Fruit fly (Drosophila melanogaster) whole organism, prepupa: ENCODE results near the gene CG42512.

Experiments
- CG11294 ChIP-seq: fragments of 200-800 bp; sonication (Bioruptor generic); IDR thresholded peaks from 2 replicates; pipeline ENCODE4 v1.3.6; 2022; ENCODE audit warnings: missing biosample characterization, missing genetic modification characterization
- CG15336 ChIP-seq: fragments of 200-800 bp; sonication (Bioruptor generic); IDR thresholded peaks from 2 replicates; pipeline ENCODE4 v1.3.6; 2022; ENCODE audit warnings: missing biosample characterization, missing genetic modification characterization
- CG1621 ChIP-seq: fragments of 200-800 bp; sonication (Bioruptor generic); optimal IDR thresholded peaks from 3 replicates; lab custom pipeline; 2018; ENCODE audit warnings: missing biosample characterization, mild to moderate bottlenecking, missing genetic modification characterization
- CG31627 ChIP-seq: fragments of 200-800 bp; sonication (Bioruptor generic); optimal IDR thresholded peaks from 3 replicates; lab custom pipeline; 2016; ENCODE audit warnings: missing biosample characterization, missing genetic modification characterization
- CG32006 ChIP-seq: fragments of 200-800 bp; sonication (Bioruptor generic); optimal IDR thresholded peaks from 3 replicates; lab custom pipeline; 2017; ENCODE audit warnings: missing biosample characterization, mild to moderate bottlenecking, missing genetic modification characterization
- CG3919 ChIP-seq: fragments of 200-800 bp; sonication (Bioruptor generic); optimal IDR thresholded peaks from 3 replicates; lab custom pipeline; 2016; ENCODE audit warnings: missing biosample characterization, missing genetic modification characterization
- CG6163 ChIP-seq: fragments of 200-800 bp; sonication (Bioruptor generic); IDR thresholded peaks from 3 replicates; pipeline ENCODE4 v1.3.6; 2022; ENCODE audit warnings: missing biosample characterization, missing genetic modification characterization
- CG8119 ChIP-seq: fragments of 200-800 bp; sonication (Bioruptor generic); IDR thresholded peaks from 3 replicates; pipeline ENCODE4 v1.3.6; 2022; ENCODE audit warnings: missing biosample characterization, missing genetic modification characterization
- CG8632 ChIP-seq: fragments of 200-800 bp; sonication (Bioruptor generic); optimal IDR thresholded peaks from 3 replicates; lab custom pipeline; 2016; ENCODE audit warnings: missing biosample characterization, missing genetic modification characterization
- CG9139 ChIP-seq: fragments of 200-800 bp; sonication (Bioruptor generic); optimal IDR thresholded peaks from 3 replicates; lab custom pipeline; 2017; ENCODE audit warnings: missing biosample characterization, mild to moderate bottlenecking, missing genetic modification characterization
- Eip75B ChIP-seq: fragments of 200-800 bp; sonication (Bioruptor generic); optimal IDR thresholded peaks from 3 replicates; lab custom pipeline; 2016; ENCODE audit warnings: missing biosample characterization, missing genetic modification characterization
- Eip78C ChIP-seq: fragments of 200-800 bp; sonication (Bioruptor generic); peaks from one replicate; lab custom pipeline; 2016; ENCODE audit warnings: missing biosample characterization, missing genetic modification characterization
- Eip93F ChIP-seq: fragments of 200-800 bp; sonication (Bioruptor generic); optimal IDR thresholded peaks from 2 replicates; lab custom pipeline; 2016; ENCODE audit warnings: missing biosample characterization, mild to moderate bottlenecking, missing genetic modification characterization
- Lpt ChIP-seq: fragments of 200-800 bp; sonication (Bioruptor generic); optimal IDR thresholded peaks from 3 replicates; lab custom pipeline; 2016; ENCODE audit warnings: missing biosample characterization, missing genetic modification characterization
- Smox ChIP-seq: fragments of 200-800 bp; sonication (Bioruptor generic); optimal IDR thresholded peaks from 3 replicates; lab custom pipeline; 2016; ENCODE audit warnings: missing biosample characterization, missing genetic modification characterization
- Sox15 ChIP-seq: fragments of 200-800 bp; sonication (Bioruptor generic); optimal IDR thresholded peaks from 3 replicates; lab custom pipeline; 2016; ENCODE audit warnings: missing biosample characterization, missing genetic modification characterization
- achi ChIP-seq: fragments of 200-800 bp; sonication (Bioruptor generic); optimal IDR thresholded peaks from 3 replicates; lab custom pipeline; 2016; ENCODE audit warnings: missing biosample characterization, missing genetic modification characterization
- acj6 ChIP-seq: fragments of 200-800 bp; sonication (Bioruptor generic); optimal IDR thresholded peaks from 3 replicates; lab custom pipeline; 2016; ENCODE audit warnings: missing biosample characterization, missing genetic modification characterization
- cyc ChIP-seq: fragments of 200-800 bp; sonication (Bioruptor generic); optimal IDR thresholded peaks from 3 replicates; lab custom pipeline; 2016; ENCODE audit warnings: missing biosample characterization, missing genetic modification characterization
- eg ChIP-seq: fragments of 200-800 bp; sonication (Bioruptor generic); IDR thresholded peaks from 3 replicates; pipeline ENCODE4 v1.3.6; 2022; ENCODE audit warnings: missing biosample characterization, missing genetic modification characterization
- fkh ChIP-seq: fragments of 200-800 bp; sonication (Bioruptor generic); optimal IDR thresholded peaks from 3 replicates; lab custom pipeline; 2017; ENCODE audit warnings: missing biosample characterization, mild to moderate bottlenecking, missing genetic modification characterization, moderate library complexity
- net ChIP-seq: fragments of 200-800 bp; sonication (Bioruptor generic); optimal IDR thresholded peaks from 3 replicates; lab custom pipeline; 2016; ENCODE audit warnings: missing biosample characterization, missing genetic modification characterization
- spab ChIP-seq: fragments of 200-800 bp; sonication (Bioruptor generic); optimal IDR thresholded peaks from 2 replicates; lab custom pipeline; 2017; ENCODE audit warnings: missing biosample characterization, mild to moderate bottlenecking, missing genetic modification characterization, missing genetic modification reagents
- ss ChIP-seq, 2 experiments: fragments of 200-800 bp; sonication (Bioruptor generic); optimal IDR thresholded peaks; 2 replicates in 1 of 2; 3 replicates in 1 of 2; lab custom pipeline; 2017 to 2018; ENCODE audit warnings: mild to moderate bottlenecking in 2 of 2, missing biosample characterization in 2 of 2, missing genetic modification characterization in 2 of 2, moderate library complexity in 1 of 2
- svp ChIP-seq: fragments of 200-800 bp; sonication (Bioruptor generic); peaks from one replicate; lab custom pipeline; 2016; ENCODE audit warnings: missing biosample characterization, missing genetic modification characterization
- vri ChIP-seq: fragments of 200-800 bp; sonication (Bioruptor generic); optimal IDR thresholded peaks from 3 replicates; lab custom pipeline; 2016; ENCODE audit warnings: missing biosample characterization, mild to moderate bottlenecking, missing genetic modification characterization

Gene CG42512

dm6 chrX:16691440-16691839, 40.3 kb downstream of the CG42512 start (continued):
- TF ChIP-seq Eip75B (peak; percentile 65), fkh (GFP tag; lab: Kevin White, UChicago) (no peak), spab (peak; percentile 34), vri (GFP tag; lab: Kevin White, UChicago) (peak; percentile 34), achi (GFP tag; lab: Kevin White, UChicago) (peak; percentile 75), CG8632 (GFP tag; lab: Kevin White, UChicago) (peak; percentile 55), Smox (GFP tag; lab: Kevin White, UChicago) (peak; percentile 61), svp (GFP tag; lab: Kevin White, UChicago) (peak; percentile 57), CG11294 (peak; percentile 76; the same call in 1 of the 2 replicates), Sox15 (GFP tag; lab: Kevin White, UChicago) (peak; percentile 59), Eip93F (GFP tag; lab: Kevin White, UChicago) (no peak), net (GFP tag; lab: Kevin White, UChicago) (peak; percentile 76), CG6163 (peak; percentile 87), acj6 (GFP tag; lab: Kevin White, UChicago) (peak; percentile 78), ss (GFP tag; optimal IDR thresholded peaks at IDR 0.05; lab: Kevin White, UChicago) (peak; percentile 13 to 44), CG3919 (peak; percentile 78), CG31627 (peak; percentile 80)

DNA sequence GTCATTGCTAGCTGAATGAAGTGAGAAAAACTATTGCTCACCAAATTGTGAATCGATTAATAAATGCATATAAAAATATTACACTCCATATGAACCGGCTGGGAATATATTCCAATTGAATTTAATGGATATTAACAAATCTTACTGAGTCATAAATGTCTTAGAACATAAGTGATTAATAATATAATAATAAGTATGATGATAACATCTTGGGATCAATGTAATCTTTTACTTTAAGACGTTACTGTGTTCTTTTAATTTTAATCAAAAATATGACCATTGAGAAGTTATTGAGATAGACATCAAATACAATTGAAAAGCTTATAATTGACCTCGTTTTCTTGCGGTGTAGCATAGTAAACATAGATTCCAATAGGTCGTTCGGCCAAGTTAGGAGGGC, 41.1 kb downstream of the CG42512 start:
- TF ChIP-seq CG9139 (GFP tag; lab: Kevin White, UChicago) (no peak), Lpt (GFP tag; lab: Kevin White, UChicago) (peak; percentile 7), CG32006 (peak; percentile 43), fkh (GFP tag; lab: Kevin White, UChicago) (peak; percentile 42), Eip78C (GFP tag; lab: Kevin White, UChicago) (peak; percentile 9), CG1621 (tag; lab: Kevin White, UChicago) (no peak)

DNA sequence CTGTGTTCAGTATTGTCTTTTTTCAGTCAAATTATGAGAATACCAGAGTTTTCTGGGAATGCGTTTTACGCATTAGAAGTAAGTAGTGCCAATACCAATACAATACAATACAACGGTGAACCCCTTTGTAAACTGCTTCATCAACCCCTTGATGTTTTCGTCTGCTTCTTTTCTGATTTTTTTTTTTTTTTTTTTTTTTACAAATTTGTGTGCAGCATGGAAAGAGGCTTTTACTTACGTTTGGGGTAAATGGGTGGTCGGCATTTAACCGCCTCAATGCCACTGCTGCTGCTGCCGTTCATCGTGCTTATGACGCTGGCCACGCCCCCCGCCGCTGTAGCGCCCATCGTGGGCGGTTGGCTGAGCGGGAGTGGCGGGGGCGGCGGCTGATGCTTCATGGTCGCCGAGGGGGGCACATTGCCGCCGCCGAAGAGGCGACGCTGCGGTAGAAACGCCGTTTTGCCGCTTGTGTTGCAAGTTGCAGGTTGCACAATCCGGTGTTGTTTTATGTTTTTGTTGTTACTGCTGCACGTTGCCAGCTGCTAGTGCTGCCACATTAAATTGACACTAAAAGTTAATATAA, 42.7 kb downstream of the CG42512 start:
- TF ChIP-seq acj6 (GFP tag; lab: Kevin White, UChicago) (no peak), cyc (GFP tag; lab: Kevin White, UChicago) (no peak), fkh (GFP tag; lab: Kevin White, UChicago) (no peak)

DNA sequence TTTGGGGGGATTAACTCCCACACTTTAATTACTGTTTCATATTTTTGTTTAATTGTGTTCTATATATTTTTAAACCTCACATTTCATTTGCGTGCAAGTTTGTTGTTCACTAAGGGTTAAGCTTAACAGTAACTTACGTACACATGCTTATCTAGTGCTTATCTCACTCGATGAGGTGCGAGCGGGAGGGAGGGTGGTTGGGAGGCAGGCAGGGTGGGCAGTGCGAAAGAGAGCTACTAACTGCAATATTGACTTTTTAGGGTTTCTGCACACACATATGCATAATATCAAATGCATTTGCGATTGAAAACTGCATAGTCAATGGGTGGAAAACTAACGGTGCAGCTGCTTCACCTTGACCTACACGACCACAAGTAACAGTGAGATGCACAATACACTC, 43.3 kb downstream of the CG42512 start:
- peak; percentile 5 for TF ChIP-seq fkh (GFP tag; lab: Kevin White, UChicago)
- peak; percentile 19 for TF ChIP-seq achi (GFP tag; lab: Kevin White, UChicago)
- peak; percentile 31; the same call in 1 of the 3 replicates for TF ChIP-seq eg
- TF ChIP-seq Lpt (GFP tag; lab: Kevin White, UChicago): peak; percentile 4
- no peak for TF ChIP-seq CG8632 (GFP tag; lab: Kevin White, UChicago)
- TF ChIP-seq svp (GFP tag; lab: Kevin White, UChicago): peak; percentile 36
- no peak for TF ChIP-seq CG8119 (GFP tag; lab: Robert Waterston, UW)
- TF ChIP-seq Eip78C (GFP tag; lab: Kevin White, UChicago): peak; percentile 53

- TF ChIP-seq CG8119 (GFP tag; lab: Robert Waterston, UW): no peak
- TF ChIP-seq Eip78C (GFP tag; lab: Kevin White, UChicago): peak; percentile 82
- no peak for TF ChIP-seq CG15336 (GFP tag; lab: Robert Waterston, UW)
Observed at dm6 chrX:16694959-16695358, 43.8 kb downstream of the CG42512 start, which contains the start of gene Septin4. Septin4 (minus strand) TSS chrX:16695173.

DNA sequence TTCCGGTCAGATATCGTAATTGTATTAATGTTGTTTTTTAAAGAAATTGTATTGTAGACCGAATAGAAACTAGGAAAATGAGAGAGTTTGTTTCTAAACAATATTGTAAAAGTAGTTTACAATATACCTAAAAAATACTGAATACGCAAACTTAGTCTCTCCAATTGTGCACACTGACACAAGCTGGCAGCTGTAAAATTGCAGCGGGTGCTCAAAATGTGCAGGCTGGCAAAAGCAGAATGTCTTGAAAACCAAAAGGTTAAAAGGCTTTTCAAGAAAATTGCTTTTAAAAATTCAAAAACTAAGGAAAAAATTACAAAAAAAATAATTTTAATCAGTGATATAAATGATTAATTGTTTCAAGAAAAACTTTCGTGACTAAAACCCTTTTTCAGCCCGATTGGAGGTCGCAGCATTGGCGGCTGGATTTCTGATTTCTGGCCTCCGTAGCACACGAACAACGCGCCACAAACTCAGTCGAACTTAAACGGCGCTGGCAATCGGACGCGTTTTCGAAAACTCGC, 44.5 kb downstream of the CG42512 start, which contains the start of gene CG4678:
CG4678 (plus strand) TSS at position 474 of the 524 bp plus-strand sequence.
- TF ChIP-seq CG3919 (no peak), svp (GFP tag; lab: Kevin White, UChicago) (peak; percentile 72)
